Worm (Caenorhabditis elegans) whole organism, dauer: ENCODE measurements around the gene taf-7.2.

Experiments
- unc-62 ChIP-seq: sonication (generic microtip); optimal IDR thresholded peaks from 2 replicates; lab custom pipeline; 2017; ENCODE audit warnings: missing biosample characterization, missing genetic modification reagents, missing genetic modification characterization

taf-7.2 gene

ce11 chrIII:12673382-12673970 lies at the start of gene taf-7.2, which contains the start of gene elpc-2:
Gene taf-7.2, minus strand, starts transcription at chrIII:12673423.
Gene elpc-2, plus strand, starts transcription at chrIII:12673677.
- TF ChIP-seq unc-62: no peak

DNA sequence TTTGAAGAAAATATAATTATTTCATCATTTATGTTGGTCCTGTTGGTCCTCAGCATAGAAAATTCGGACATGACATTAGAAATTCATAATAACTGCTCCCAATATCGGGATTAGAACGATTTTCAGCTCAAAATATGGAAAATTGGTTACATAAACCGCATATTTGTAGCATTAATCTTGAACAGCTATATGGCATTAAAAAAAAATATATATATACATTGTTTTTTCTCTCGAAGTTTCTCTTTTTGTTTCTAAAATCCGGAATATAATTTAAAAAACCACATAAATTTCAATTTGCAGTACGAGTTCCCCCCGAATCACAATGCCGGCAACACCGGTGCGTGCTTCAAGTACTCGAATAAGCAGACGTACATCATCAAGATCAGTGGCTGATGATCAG lies 41.0 kb upstream of the taf-7.2 start, which contains the start of gene ssl-1:
Gene ssl-1, plus strand, starts transcription at position 301 of the 400 bp plus-strand sequence.
- no peak for TF ChIP-seq unc-62

DNA sequence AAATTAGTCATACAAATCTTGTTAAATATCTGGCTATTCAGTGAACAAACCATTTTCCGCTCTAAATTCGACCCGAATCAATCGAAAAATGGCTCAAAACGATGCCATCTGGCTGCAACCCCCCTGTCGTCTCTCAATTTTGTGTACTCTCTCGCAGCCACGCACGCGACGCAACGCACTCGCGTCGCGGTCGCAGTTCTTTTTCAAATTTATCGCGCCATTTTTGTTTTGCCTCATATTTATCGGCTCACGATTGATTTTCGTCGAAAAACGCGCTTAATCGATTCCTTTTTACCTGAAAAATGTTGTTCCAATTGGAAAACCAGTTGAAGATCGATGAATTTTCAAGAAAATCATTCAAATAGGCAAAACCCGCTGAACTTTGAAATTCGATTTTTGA lies 40.6 kb upstream of the taf-7.2 start:
- no peak for TF ChIP-seq unc-62

- no peak for TF ChIP-seq unc-62
These were observed 38.5 kb upstream of the taf-7.2 start for ce11 chrIII:12711682-12712081.

- TF ChIP-seq unc-62: no peak
These were observed 38.0 kb upstream of the taf-7.2 start, which contains the start of gene hut-1 for ce11 chrIII:12711217-12711616. Gene hut-1, plus strand, starts transcription at chrIII:12711560.

DNA sequence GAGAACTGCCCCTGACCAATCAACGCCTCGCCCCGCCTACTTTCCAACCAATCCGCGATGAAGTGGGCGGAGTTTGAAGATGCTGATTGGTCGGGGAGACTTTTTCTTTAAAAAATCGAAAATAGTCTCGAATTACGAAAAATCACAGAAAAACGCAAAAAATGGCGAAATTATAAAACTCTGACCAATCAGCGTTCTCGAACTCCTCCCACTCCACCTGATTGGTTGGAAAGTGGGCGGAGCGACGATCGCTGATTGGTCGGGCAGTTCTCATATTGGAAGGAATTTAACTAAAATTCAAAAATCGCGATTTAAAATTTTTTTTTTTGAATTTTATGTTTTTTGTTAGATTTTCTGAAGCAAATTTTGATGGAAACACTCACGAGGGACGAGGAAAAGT lies 30.0 kb upstream of the taf-7.2 start:
- no peak for TF ChIP-seq unc-62

- TF ChIP-seq unc-62: no peak
These were observed 29.2 kb upstream of the taf-7.2 start for ce11 chrIII:12702375-12702774.

DNA sequence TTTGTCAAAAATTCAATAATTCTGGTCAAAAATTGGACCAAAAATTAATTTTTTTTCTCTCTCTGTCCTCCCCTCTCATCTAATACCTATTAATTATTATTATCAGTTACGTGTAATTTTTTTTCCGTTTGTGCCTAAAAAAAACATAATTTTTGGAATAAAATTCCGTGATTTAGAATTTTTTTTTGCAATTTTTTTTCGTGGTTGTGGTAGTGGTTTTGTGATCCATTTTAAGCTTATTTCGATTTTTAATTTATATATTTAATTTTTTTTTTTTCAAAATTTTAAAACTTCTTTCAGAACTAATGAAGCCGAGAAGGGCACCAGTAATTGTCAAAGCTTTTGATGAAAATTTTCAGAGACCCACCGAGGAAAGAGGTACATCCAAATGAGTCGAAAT lies 26.0 kb upstream of the taf-7.2 start, which contains the start of gene sas-1:
Gene sas-1, plus strand, starts transcription at position 301 of the 400 bp plus-strand sequence.
- TF ChIP-seq unc-62: no peak

ce11 chrIII:12697591-12697990 lies 24.4 kb upstream of the taf-7.2 start:
- TF ChIP-seq unc-62: no peak

ce11 chrIII:12687872-12688375 lies 14.7 kb upstream of the taf-7.2 start, which contains the start of the genes rsp-3 and spin-4:
Gene rsp-3, minus strand, starts transcription at chrIII:12687922.
Gene spin-4, plus strand, starts transcription at chrIII:12688318.
- TF ChIP-seq unc-62: no peak

DNA sequence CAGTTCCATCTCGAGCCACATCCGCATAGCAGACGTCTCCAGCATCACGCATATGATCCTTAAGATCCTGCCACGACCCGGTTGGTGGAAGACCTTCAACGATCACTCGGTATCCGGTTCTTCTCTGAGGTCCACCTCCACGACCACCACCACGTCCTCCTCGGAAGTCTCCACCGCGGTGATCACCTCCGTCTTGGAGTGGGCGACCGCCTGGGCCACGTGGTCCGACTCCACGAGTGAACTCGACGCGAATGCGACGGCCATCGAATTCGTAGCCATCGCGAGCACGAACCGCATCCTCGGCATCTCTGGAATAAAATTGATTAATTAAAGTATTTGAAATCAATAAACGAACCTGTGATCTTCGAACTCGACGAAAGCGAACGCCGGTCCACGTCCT lies 14.2 kb upstream of the taf-7.2 start:
- TF ChIP-seq unc-62: no peak

- no peak for TF ChIP-seq unc-62
These were observed 13.4 kb upstream of the taf-7.2 start for ce11 chrIII:12686457-12687250.

- TF ChIP-seq unc-62: no peak
These were observed 12.4 kb upstream of the taf-7.2 start for ce11 chrIII:12685372-12686298.

DNA sequence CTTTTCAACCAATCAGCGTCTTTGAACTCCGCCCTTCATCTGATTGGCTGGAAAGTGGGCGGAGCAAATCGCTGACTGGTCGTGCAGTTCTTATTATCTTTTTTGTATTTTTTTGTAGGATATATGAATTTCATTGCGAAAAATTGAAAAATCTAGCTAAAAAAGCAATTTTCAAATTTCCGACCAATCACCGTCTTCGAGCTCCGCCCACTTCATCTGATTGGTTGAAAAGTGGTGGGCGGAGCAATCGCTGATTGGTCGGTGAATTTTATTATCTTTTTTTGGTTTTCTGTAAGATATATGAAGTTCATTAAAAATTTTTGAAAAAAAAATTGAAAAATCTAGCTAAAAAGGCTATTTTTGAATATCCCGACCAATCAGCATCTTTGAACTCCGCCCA lies 7.0 kb upstream of the taf-7.2 start:
- TF ChIP-seq unc-62: no peak

- TF ChIP-seq unc-62: no peak
These were observed 4.4 kb downstream of the taf-7.2 start for ce11 chrIII:12668821-12669220.

DNA sequence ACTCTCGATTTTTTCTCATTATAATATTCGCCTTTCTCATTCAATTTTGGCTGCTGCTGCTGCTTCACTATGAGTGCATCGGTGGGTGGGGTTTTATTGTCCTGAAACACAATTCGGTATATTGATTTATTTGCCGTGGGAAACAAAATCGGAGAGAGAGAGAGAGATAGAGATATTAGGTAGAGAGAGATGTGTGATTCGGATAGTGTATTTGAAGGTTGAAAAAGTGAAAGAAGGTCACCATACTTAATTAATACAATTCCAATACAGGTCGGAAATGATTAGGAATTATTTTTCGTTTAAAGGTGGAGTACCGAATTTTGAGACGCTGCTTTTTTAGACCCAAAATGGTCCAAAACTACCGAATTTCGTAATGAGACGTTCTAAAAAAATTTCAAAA lies 11.0 kb downstream of the taf-7.2 start, which contains the start of gene tpst-1:
Gene tpst-1, minus strand, starts transcription at position 101 of the 400 bp plus-strand sequence.
- no peak for TF ChIP-seq unc-62
